Worm (Caenorhabditis elegans) whole organism, early embryonic: Measurements from ENCODE around the gene ZK370.6.

Experiments
- B0310.2 ChIP-seq: sonication (generic microtip); optimal IDR thresholded peaks from 2 replicates; lab custom pipeline; 2016; ENCODE audit warnings: mild to moderate bottlenecking, missing genetic modification characterization, missing compliant biosample characterization
- F13C5.2 ChIP-seq: sonication (generic microtip); optimal IDR thresholded peaks from 2 replicates; lab custom pipeline; 2017; ENCODE audit warnings: mild to moderate bottlenecking, missing genetic modification characterization, inconsistent platforms, missing compliant biosample characterization
- aly-1 ChIP-seq: sonication (generic microtip); optimal IDR thresholded peaks from 2 replicates; lab custom pipeline; 2016; ENCODE audit warnings: missing genetic modification characterization, missing compliant biosample characterization
- ama-1 ChIP-seq: fragments of 150-350 bp; optimal IDR thresholded peaks from 2 replicates; lab custom pipeline; 2014
- ceh-13 ChIP-seq: fragments of 200-800 bp; sonication (Bioruptor generic); optimal IDR thresholded peaks from 2 replicates; lab custom pipeline; 2018; ENCODE audit warnings: mild to moderate bottlenecking, missing genetic modification characterization, missing compliant biosample characterization
- ceh-36 ChIP-seq: sonication (generic microtip); optimal IDR thresholded peaks from 2 replicates; lab custom pipeline; 2016; ENCODE audit warnings: missing genetic modification characterization, inconsistent platforms, missing compliant biosample characterization
- ets-7 ChIP-seq: sonication (generic microtip); optimal IDR thresholded peaks from 2 replicates; lab custom pipeline; 2016; ENCODE audit warnings: missing genotype, missing genetic modification characterization, missing compliant biosample characterization
- flt-1 ChIP-seq: fragments of 200-800 bp; sonication (Bioruptor generic); IDR thresholded peaks from 2 replicates; pipeline ENCODE4 v1.3.6; 2022; ENCODE audit warnings: missing genetic modification characterization, missing compliant biosample characterization
- hmbx-1 ChIP-seq: sonication (generic microtip); optimal IDR thresholded peaks from 2 replicates; lab custom pipeline; 2016; ENCODE audit warnings: mild to moderate bottlenecking, missing genetic modification characterization, missing compliant biosample characterization
- hmg-4 ChIP-seq: fragments of 200-800 bp; sonication (Bioruptor generic); optimal IDR thresholded peaks from 2 replicates; lab custom pipeline; 2018; ENCODE audit warnings: mild to moderate bottlenecking, missing genetic modification characterization, missing compliant biosample characterization
- hnd-1 ChIP-seq: sonication (generic microtip); optimal IDR thresholded peaks from 2 replicates; lab custom pipeline; 2016; ENCODE audit warnings: missing genetic modification characterization, missing compliant biosample characterization
- pes-1 ChIP-seq: fragments of 200-800 bp; sonication (Bioruptor generic); IDR thresholded peaks from 2 replicates; pipeline ENCODE4 v1.3.6; 2022; ENCODE audit warnings: missing genetic modification reagents, missing genetic modification characterization, missing compliant biosample characterization
- scrt-1 ChIP-seq: fragments of 200-800 bp; sonication (Bioruptor generic); IDR thresholded peaks from 2 replicates; pipeline ENCODE4 v1.3.6; 2022; ENCODE audit warnings: missing genetic modification characterization, missing compliant biosample characterization
- sea-1 ChIP-seq: fragments of 200-800 bp; sonication (Bioruptor generic); conservative IDR thresholded peaks from 2 replicates; pipeline ENCODE4 v1.3.6; 2022; ENCODE audit warnings: missing genetic modification characterization, missing compliant biosample characterization
- tbx-11 ChIP-seq: fragments of 200-800 bp; sonication (Bioruptor generic); IDR thresholded peaks from 2 replicates; pipeline ENCODE4 v1.3.6; 2022; ENCODE audit warnings: missing genetic modification characterization, missing compliant biosample characterization
- tbx-37 ChIP-seq: fragments of 200-800 bp; sonication (Bioruptor generic); conservative IDR thresholded peaks from 2 replicates; pipeline ENCODE4 v1.3.6; 2022; ENCODE audit warnings: missing genetic modification reagents, missing genetic modification characterization, missing compliant biosample characterization
- tra-4 ChIP-seq: sonication (generic microtip); optimal IDR thresholded peaks from 2 replicates; lab custom pipeline; 2017; ENCODE audit warnings: missing genetic modification characterization, missing compliant biosample characterization

ZK370.6 gene

ce11 chrIII:8784500-8784899, 40.9 kb upstream of the ZK370.6 start:
- TF ChIP-seq tra-4 (tag; lab: Kevin White, UChicago) (no peak), F13C5.2 (no peak)

- TF ChIP-seq ceh-13 (GFP tag; lab: Kevin White, UChicago) (no peak), tbx-37 (GFP tag; lab: Robert Waterston, UW) (no peak)
These were observed 39.1 kb upstream of the ZK370.6 start for ce11 chrIII:8782744-8783143.

- TF ChIP-seq ets-7 (tag; lab: Kevin White, UChicago): no peak
- no peak for TF ChIP-seq flt-1
- TF ChIP-seq sea-1 (GFP tag; lab: Robert Waterston, UW): no peak
- no peak for TF ChIP-seq tra-4 (tag; lab: Kevin White, UChicago)
- no peak for TF ChIP-seq F13C5.2
- no peak for TF ChIP-seq tbx-37 (GFP tag; lab: Robert Waterston, UW)
These were observed 38.4 kb upstream of the ZK370.6 start for ce11 chrIII:8782080-8782479.

- TF ChIP-seq B0310.2 (tag; lab: Kevin White, UChicago) (no peak), sea-1 (GFP tag; lab: Robert Waterston, UW) (no peak), hmbx-1 (tag; lab: Kevin White, UChicago) (no peak), scrt-1 (no peak), aly-1 (tag; lab: Kevin White, UChicago) (no peak), tbx-11 (GFP tag; lab: Robert Waterston, UW) (no peak), hnd-1 (tag; lab: Kevin White, UChicago) (no peak), ceh-13 (GFP tag; lab: Kevin White, UChicago) (no peak), F13C5.2 (no peak), ceh-36 (tag; lab: Kevin White, UChicago) (no peak), pes-1 (GFP tag; lab: Robert Waterston, UW) (no peak), flt-1 (no peak), hmg-4 (GFP tag; lab: Kevin White, UChicago) (no peak), ama-1 (lab: Kevin White, UChicago) (no peak), tra-4 (tag; lab: Kevin White, UChicago) (no peak), ets-7 (tag; lab: Kevin White, UChicago) (no peak), tbx-37 (GFP tag; lab: Robert Waterston, UW) (no peak)
These were observed 36.8 kb upstream of the ZK370.6 start for ce11 chrIII:8780473-8780872.

ce11 chrIII:8779912-8780311, 36.3 kb upstream of the ZK370.6 start, which contains the start of gene K02D10.4:
TSS of gene K02D10.4 (minus strand) at chrIII:8780012.
- no peak for TF ChIP-seq tra-4 (tag; lab: Kevin White, UChicago)

ce11 chrIII:8775953-8776352, 32.3 kb upstream of the ZK370.6 start, which contains the start of gene snap-29:
TSS of gene snap-29 (plus strand) at chrIII:8776253.
- TF ChIP-seq hmg-4 (GFP tag; lab: Kevin White, UChicago) (no peak), hmbx-1 (tag; lab: Kevin White, UChicago) (no peak), ama-1 (lab: Kevin White, UChicago) (no peak), flt-1 (no peak), ceh-13 (GFP tag; lab: Kevin White, UChicago) (no peak), F13C5.2 (no peak), scrt-1 (no peak), ceh-36 (tag; lab: Kevin White, UChicago) (no peak), hnd-1 (tag; lab: Kevin White, UChicago) (no peak), ets-7 (tag; lab: Kevin White, UChicago) (no peak)

ce11 chrIII:8773375-8773774, 29.7 kb upstream of the ZK370.6 start:
- TF ChIP-seq pes-1 (GFP tag; lab: Robert Waterston, UW): no peak
- TF ChIP-seq ceh-13 (GFP tag; lab: Kevin White, UChicago): no peak
- TF ChIP-seq F13C5.2: no peak

- TF ChIP-seq scrt-1: no peak
- TF ChIP-seq hmg-4 (GFP tag; lab: Kevin White, UChicago): no peak
- TF ChIP-seq F13C5.2: no peak
- no peak for TF ChIP-seq ama-1 (lab: Kevin White, UChicago)
- no peak for TF ChIP-seq sea-1 (GFP tag; lab: Robert Waterston, UW)
- TF ChIP-seq B0310.2 (tag; lab: Kevin White, UChicago): no peak
- no peak for TF ChIP-seq ets-7 (tag; lab: Kevin White, UChicago)
- TF ChIP-seq ceh-13 (GFP tag; lab: Kevin White, UChicago): no peak
- no peak for TF ChIP-seq hmbx-1 (tag; lab: Kevin White, UChicago)
- TF ChIP-seq hnd-1 (tag; lab: Kevin White, UChicago): no peak
- no peak for TF ChIP-seq aly-1 (tag; lab: Kevin White, UChicago)
- TF ChIP-seq ceh-36 (tag; lab: Kevin White, UChicago): no peak
These were observed 28.9 kb upstream of the ZK370.6 start for ce11 chrIII:8772428-8773027.

- no peak for TF ChIP-seq F13C5.2
- TF ChIP-seq hmbx-1 (tag; lab: Kevin White, UChicago): no peak
- no peak for TF ChIP-seq tbx-37 (GFP tag; lab: Robert Waterston, UW)
- TF ChIP-seq hmg-4 (GFP tag; lab: Kevin White, UChicago): no peak
- TF ChIP-seq ceh-36 (tag; lab: Kevin White, UChicago): no peak
- no peak for TF ChIP-seq ceh-13 (GFP tag; lab: Kevin White, UChicago)
- no peak for TF ChIP-seq tbx-11 (GFP tag; lab: Robert Waterston, UW)
- TF ChIP-seq scrt-1: no peak
These were observed 28.2 kb upstream of the ZK370.6 start, which contains the start of gene K02D10.3 for ce11 chrIII:8771851-8772250. TSS of gene K02D10.3 (minus strand) at chrIII:8771951.
